Fruit fly (Drosophila melanogaster): ENCODE data around the gene trn.

The trn gene

dm6 chr3L:13113970-13114392 is at the start of gene trn (continued):
- TF ChIP-seq ss (GFP tag; optimal IDR thresholded peaks at IDR 0.05) (peak; percentile 36 to 58), dsx (GFP tag; optimal IDR thresholded peaks at IDR 0.05; ENCODE audit: poor library complexity, severe bottlenecking) (peak; percentile 23), CG4318 (GFP tag; optimal IDR thresholded peaks at IDR 0.05) (no peak), Met (GFP tag; optimal IDR thresholded peaks at IDR 0.05) (peak; percentile 13), CG15336 (GFP tag; IDR thresholded peaks at IDR 0.05) (peak; percentile 25; the same call in 1 of the 2 replicates), CG16779 (tag; optimal IDR thresholded peaks at IDR 0.05) (peak; percentile 20)

- TF ChIP-seq CG10669 (GFP tag; optimal IDR thresholded peaks at IDR 0.05) (no peak), Smox (GFP tag; optimal IDR thresholded peaks at IDR 0.05) (no peak), CG8319 (GFP tag; optimal IDR thresholded peaks at IDR 0.05) (no peak), Blimp-1 (GFP tag; optimal IDR thresholded peaks at IDR 0.05) (no peak), OdsH (GFP tag; optimal IDR thresholded peaks at IDR 0.05) (no peak), fkh (GFP tag; optimal IDR thresholded peaks at IDR 0.05) (no peak), CG10631 (GFP tag; optimal IDR thresholded peaks at IDR 0.05) (no peak), esn (GFP tag; optimal IDR thresholded peaks at IDR 0.05) (no peak), ss (GFP tag; optimal IDR thresholded peaks at IDR 0.05) (no peak), CG34406 (GFP tag; optimal IDR thresholded peaks at IDR 0.05) (no peak), CG9139 (GFP tag; optimal IDR thresholded peaks at IDR 0.05) (no peak), Sox15 (GFP tag; optimal IDR thresholded peaks at IDR 0.05) (no peak), CG6276 (GFP tag; optimal IDR thresholded peaks at IDR 0.05) (no peak), dac (GFP tag; optimal IDR thresholded peaks at IDR 0.05) (no peak), spab (GFP tag; optimal IDR thresholded peaks at IDR 0.05) (no peak), Ets96B (tag; optimal IDR thresholded peaks at IDR 0.05) (no peak)
Observed at dm6 chr3L:13064346-13064745, 49.7 kb upstream of the trn start.

dm6 chr3L:13064935-13065334 is 49.1 kb upstream of the trn start:
- TF ChIP-seq svp (GFP tag) (peak; percentile 28), achi (GFP tag; optimal IDR thresholded peaks at IDR 0.05) (no peak)

- no peak for TF ChIP-seq achi (GFP tag; optimal IDR thresholded peaks at IDR 0.05)
Observed at dm6 chr3L:13065619-13066018, 48.5 kb upstream of the trn start.

dm6 chr3L:13066220-13066619 is 47.9 kb upstream of the trn start:
- TF ChIP-seq CG1621 (tag; optimal IDR thresholded peaks at IDR 0.05) (no peak), svp (GFP tag) (peak; percentile 43), ss (GFP tag; optimal IDR thresholded peaks at IDR 0.05) (no peak), eg (GFP tag; IDR thresholded peaks at IDR 0.05) (no peak), CG10631 (GFP tag; optimal IDR thresholded peaks at IDR 0.05) (peak; percentile 52), Gug (GFP tag; IDR thresholded peaks at IDR 0.05) (no peak), fkh (GFP tag; optimal IDR thresholded peaks at IDR 0.05) (no peak), achi (GFP tag; optimal IDR thresholded peaks at IDR 0.05) (peak; percentile 8), spab (GFP tag; optimal IDR thresholded peaks at IDR 0.05) (peak; percentile 12), CG32006 (GFP tag; optimal IDR thresholded peaks at IDR 0.05) (peak; percentile 61), CG34406 (GFP tag; optimal IDR thresholded peaks at IDR 0.05) (peak; percentile 15), Eip78C (GFP tag) (peak; percentile 75), lz (GFP tag; optimal IDR thresholded peaks at IDR 0.05) (no peak), Smox (GFP tag; optimal IDR thresholded peaks at IDR 0.05) (no peak), Eip75B (GFP tag; optimal IDR thresholded peaks at IDR 0.05) (peak; percentile 12), fd85E (GFP tag; optimal IDR thresholded peaks at IDR 0.05) (no peak), salr (GFP tag; optimal IDR thresholded peaks at IDR 0.05) (peak in 1 of 2 experiments; percentile 27), dsx (GFP tag; optimal IDR thresholded peaks at IDR 0.05; ENCODE audit: poor library complexity, severe bottlenecking) (no peak), net (GFP tag; optimal IDR thresholded peaks at IDR 0.05) (no peak), CG8319 (GFP tag; optimal IDR thresholded peaks at IDR 0.05) (no peak), Hr39 (GFP tag; optimal IDR thresholded peaks at IDR 0.05) (no peak), fd59A (GFP tag; optimal IDR thresholded peaks at IDR 0.05) (peak; percentile 48), Hr4 (GFP tag; optimal IDR thresholded peaks at IDR 0.05) (peak; percentile 13), Eip93F (GFP tag; optimal IDR thresholded peaks at IDR 0.05) (no peak), CG6854 (GFP tag; optimal IDR thresholded peaks at IDR 0.05) (no peak), CG8119 (GFP tag; IDR thresholded peaks at IDR 0.05) (peak; percentile 44; the same call in 2 of the 3 replicates), CG3032 (tag; optimal IDR thresholded peaks at IDR 0.05) (peak; percentile 50), Blimp-1 (GFP tag; optimal IDR thresholded peaks at IDR 0.05) (no peak), Sox14 (GFP tag; optimal IDR thresholded peaks at IDR 0.05) (no peak), Ets21C (GFP tag; optimal IDR thresholded peaks at IDR 0.05) (no peak), Sox102F (GFP tag; optimal IDR thresholded peaks at IDR 0.05) (no peak)
